Worm (Caenorhabditis elegans): ENCODE measurements around the gene gck-1.

The gck-1 gene

ce11 chrV:8938445-8938844 lies 9.2 kb upstream of the gck-1 start:
- TF ChIP-seq pat-9 (tag; optimal IDR thresholded peaks at IDR 0.05) (no peak), nhr-11 (tag; optimal IDR thresholded peaks at IDR 0.05) (no peak)

- TF ChIP-seq pros-1 (tag; optimal IDR thresholded peaks at IDR 0.05) (no peak), C38D4.7 (GFP tag; optimal IDR thresholded peaks at IDR 0.05) (no peak), ceh-34 (tag; optimal IDR thresholded peaks at IDR 0.05) (no peak), hlh-8 (tag; optimal IDR thresholded peaks at IDR 0.05) (no peak), ets-4 (tag; optimal IDR thresholded peaks at IDR 0.05) (no peak), fax-1 (tag; optimal IDR thresholded peaks at IDR 0.05) (no peak), Y22D7AL.16 (tag; optimal IDR thresholded peaks at IDR 0.05) (no peak), npax-4 (tag; optimal IDR thresholded peaks at IDR 0.05) (no peak), lin-11 (tag; optimal IDR thresholded peaks at IDR 0.05) (no peak), pag-3 (tag; optimal IDR thresholded peaks at IDR 0.05; ENCODE audit: borderline replicate concordance) (no peak), ceh-48 (tag; optimal IDR thresholded peaks at IDR 0.05) (no peak), hlh-13 (GFP tag; optimal IDR thresholded peaks at IDR 0.05) (no peak), pqm-1 (tag; optimal IDR thresholded peaks at IDR 0.05) (no peak)
These were observed 8.7 kb upstream of the gck-1 start for ce11 chrV:8938943-8939342.

DNA sequence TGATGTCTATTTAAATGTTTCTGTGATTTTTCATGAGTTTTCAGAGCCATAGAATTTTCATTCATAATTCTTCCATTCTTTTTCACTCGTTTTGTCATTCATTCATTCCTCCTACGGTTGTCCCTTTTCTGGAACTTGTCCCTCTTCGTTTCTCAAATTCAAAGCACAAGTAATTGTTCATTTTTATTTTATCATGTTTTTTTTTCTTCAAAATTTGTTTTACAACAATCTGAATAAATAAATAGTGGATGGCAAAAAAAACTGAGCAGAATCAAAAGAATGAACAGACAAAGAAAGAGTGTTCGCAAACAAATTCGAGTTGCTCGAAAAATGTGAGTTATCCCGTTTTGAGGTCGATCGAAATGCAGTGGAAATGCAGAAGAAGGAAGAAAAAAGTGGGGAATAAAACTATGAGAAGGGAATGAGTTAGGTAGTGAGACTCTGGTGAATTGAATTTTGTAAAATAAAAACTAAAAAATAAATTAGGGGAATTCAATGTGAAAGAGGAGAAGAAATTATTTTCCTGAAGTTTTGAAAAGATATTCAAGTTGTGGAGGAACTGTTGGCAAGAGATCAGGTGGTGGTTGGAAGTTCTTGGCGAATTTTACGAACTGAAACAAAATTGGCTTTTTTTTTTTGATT lies 8.1 kb upstream of the gck-1 start:
- TF ChIP-seq Y22D7AL.16 (tag; optimal IDR thresholded peaks at IDR 0.05) (no peak), pag-3 (tag; optimal IDR thresholded peaks at IDR 0.05; ENCODE audit: borderline replicate concordance) (no peak), hlh-8 (tag; optimal IDR thresholded peaks at IDR 0.05) (no peak), npax-4 (tag; optimal IDR thresholded peaks at IDR 0.05) (no peak), nfya-1 (tag; optimal IDR thresholded peaks at IDR 0.05) (no peak), unc-55 (GFP tag; optimal IDR thresholded peaks at IDR 0.05) (no peak), ztf-16 (tag; optimal IDR thresholded peaks at IDR 0.05) (no peak), elt-2 (tag; optimal IDR thresholded peaks at IDR 0.05) (no peak), nhr-11 (tag; optimal IDR thresholded peaks at IDR 0.05) (no peak), ceh-6 (GFP tag; optimal IDR thresholded peaks at IDR 0.05) (no peak), ahr-1 (tag; optimal IDR thresholded peaks at IDR 0.05) (no peak), lim-6 (tag; optimal IDR thresholded peaks at IDR 0.05) (no peak), ceh-30 (tag; optimal IDR thresholded peaks at IDR 0.05) (no peak)

DNA sequence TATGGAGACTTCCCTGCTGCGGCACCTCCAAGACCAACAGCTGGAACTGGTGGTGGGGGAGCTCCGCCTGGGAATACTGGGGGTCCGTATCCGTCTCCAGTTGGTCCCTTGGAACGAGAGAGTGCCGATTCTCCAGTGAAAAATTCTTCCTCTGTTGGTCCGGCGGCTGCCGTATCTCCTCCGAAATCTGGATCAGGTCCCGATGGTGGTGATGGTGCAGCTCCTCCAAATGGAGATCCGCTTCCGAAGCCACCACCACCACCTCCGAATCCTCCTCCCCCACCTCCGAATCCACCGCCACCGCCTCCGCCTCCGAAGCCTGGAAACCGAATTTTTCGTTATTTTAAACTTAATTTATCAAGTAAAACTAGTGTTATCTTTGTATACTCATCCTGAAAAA lies 7.2 kb upstream of the gck-1 start:
- TF ChIP-seq K09A11.1 (tag; optimal IDR thresholded peaks at IDR 0.05; ENCODE audit: insufficient read depth) = no peak
- TF ChIP-seq ahr-1 (tag; optimal IDR thresholded peaks at IDR 0.05) = no peak
- no peak for TF ChIP-seq hlh-6 (tag; optimal IDR thresholded peaks at IDR 0.05)
- no peak for TF ChIP-seq ceh-6 (GFP tag; optimal IDR thresholded peaks at IDR 0.05)
- no peak for TF ChIP-seq C38D4.7 (GFP tag; optimal IDR thresholded peaks at IDR 0.05)
- TF ChIP-seq pha-2 (tag; optimal IDR thresholded peaks at IDR 0.05) = no peak

DNA sequence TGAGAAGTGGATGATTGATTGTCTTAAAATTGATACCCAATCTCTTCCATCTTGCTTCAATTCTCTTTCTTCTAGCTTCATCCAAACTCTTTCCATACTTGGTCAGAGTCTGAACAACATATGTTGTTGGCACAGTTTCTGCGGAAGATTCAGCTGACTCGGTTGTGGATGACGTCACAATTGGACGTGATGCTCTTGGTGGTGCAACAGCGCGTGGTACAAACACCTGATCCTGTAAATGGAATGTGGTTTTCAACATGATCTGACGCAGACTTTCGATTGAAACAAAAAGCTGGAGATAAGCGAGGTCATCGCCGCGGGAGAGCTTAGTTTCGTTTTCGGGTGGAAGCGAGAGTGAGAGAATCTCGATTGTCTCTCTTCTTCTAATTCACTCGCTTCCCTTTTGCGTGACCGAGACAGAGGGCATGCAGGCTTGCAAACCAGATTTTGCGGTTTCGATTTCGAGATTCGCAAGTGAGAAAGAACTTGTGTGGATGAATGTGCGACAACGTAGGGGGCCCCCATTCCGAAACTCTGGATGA lies 5.1 kb upstream of the gck-1 start:
- TF ChIP-seq ahr-1 (tag; optimal IDR thresholded peaks at IDR 0.05) = no peak
- no peak for TF ChIP-seq elt-2 (tag; optimal IDR thresholded peaks at IDR 0.05)
- no peak for TF ChIP-seq dve-1 (tag; optimal IDR thresholded peaks at IDR 0.05)
- no peak for TF ChIP-seq ceh-34 (tag; optimal IDR thresholded peaks at IDR 0.05)
- no peak for TF ChIP-seq nhr-11 (tag; optimal IDR thresholded peaks at IDR 0.05)
- TF ChIP-seq elt-4 (tag; optimal IDR thresholded peaks at IDR 0.05) = no peak
- no peak for TF ChIP-seq pha-4 (tag; optimal IDR thresholded peaks at IDR 0.05)
- TF ChIP-seq ceh-48 (tag; optimal IDR thresholded peaks at IDR 0.05) = no peak
- no peak for TF ChIP-seq syd-9 (tag; optimal IDR thresholded peaks at IDR 0.05)
- no peak for TF ChIP-seq pros-1 (tag; optimal IDR thresholded peaks at IDR 0.05)
- TF ChIP-seq ceh-22 (tag; optimal IDR thresholded peaks at IDR 0.05) = no peak
- TF ChIP-seq pqm-1 (tag; optimal IDR thresholded peaks at IDR 0.05) = no peak

Data from whole organism, late embryonic.